Fruit fly (Drosophila melanogaster) whole organism, embryonic: Measurements from ENCODE around the gene Gcna.

Experiments
- Atf3 ChIP-seq: fragments of 200-800 bp; sonication (Bioruptor generic); optimal IDR thresholded peaks from 3 replicates; lab custom pipeline; 2016; ENCODE audit warnings: missing biosample characterization, missing genetic modification characterization
- CG10431 ChIP-seq: fragments of 200-800 bp; sonication (Bioruptor generic); optimal IDR thresholded peaks from 3 replicates; lab custom pipeline; 2018; ENCODE audit warnings: missing biosample characterization, mild to moderate bottlenecking, missing genetic modification characterization
- CG11723 ChIP-seq: fragments of 200-800 bp; sonication (Bioruptor generic); optimal IDR thresholded peaks from 2 replicates; lab custom pipeline; 2017; ENCODE audit warnings: missing biosample characterization, mild to moderate bottlenecking, missing genetic modification characterization
- CG12299 ChIP-seq: fragments of 200-800 bp; sonication (Bioruptor generic); optimal IDR thresholded peaks from 2 replicates; lab custom pipeline; 2018; ENCODE audit warnings: missing biosample characterization, mild to moderate bottlenecking, missing genetic modification characterization
- CG1233 ChIP-seq: fragments of 200-800 bp; sonication (Bioruptor generic); optimal IDR thresholded peaks from 4 replicates; lab custom pipeline; 2018; ENCODE audit warnings: missing biosample characterization, mild to moderate bottlenecking, missing genetic modification characterization
- CG17361 ChIP-seq: fragments of 200-800 bp; sonication (Bioruptor generic); IDR thresholded peaks from 3 replicates; pipeline ENCODE4 v1.3.6; 2022; ENCODE audit warnings: missing biosample characterization, missing genetic modification characterization
- CG17829 ChIP-seq: fragments of 200-800 bp; optimal IDR thresholded peaks from 2 replicates; lab custom pipeline; 2019; ENCODE audit warnings: missing biosample characterization, mild to moderate bottlenecking, missing genetic modification characterization, moderate library complexity
- CG3163 ChIP-seq: fragments of 200-800 bp; sonication (Bioruptor generic); optimal IDR thresholded peaks from 3 replicates; lab custom pipeline; 2016; ENCODE audit warnings: missing biosample characterization, missing genetic modification characterization
- CG32772 ChIP-seq: fragments of 200-800 bp; sonication (Bioruptor generic); IDR thresholded peaks from 2 replicates; pipeline ENCODE4 v1.3.6; 2022; ENCODE audit warnings: missing biosample characterization, missing genetic modification characterization
- CG3281 ChIP-seq: fragments of 200-800 bp; sonication (Bioruptor generic); optimal IDR thresholded peaks from 3 replicates; lab custom pipeline; 2017; ENCODE audit warnings: missing biosample characterization, mild to moderate bottlenecking, missing genetic modification characterization
- CG3407 ChIP-seq: fragments of 200-800 bp; sonication (Bioruptor generic); optimal IDR thresholded peaks from 2 replicates; lab custom pipeline; 2018; ENCODE audit warnings: missing biosample characterization, mild to moderate bottlenecking, missing genetic modification characterization
- CG4424 ChIP-seq: fragments of 200-800 bp; sonication (Bioruptor generic); optimal IDR thresholded peaks from 3 replicates; lab custom pipeline; 2016; ENCODE audit warnings: missing biosample characterization, missing genetic modification characterization
- CG6791 ChIP-seq: fragments of 200-800 bp; sonication (Bioruptor generic); IDR thresholded peaks from 3 replicates; pipeline ENCODE4 v1.3.6; 2022; ENCODE audit warnings: missing biosample characterization, missing genetic modification characterization; ENCODE audit not compliant: partially characterized antibody
- CG8290 ChIP-seq, 3 experiments: fragments of 200-800 bp; sonication (Bioruptor generic); optimal IDR thresholded peaks; 2 replicates each; lab custom pipeline; 2016 to 2019; ENCODE audit warnings: missing biosample characterization in 3 of 3, missing genetic modification characterization in 3 of 3, mild to moderate bottlenecking in 2 of 3, moderate library complexity in 1 of 3
- CG9727 ChIP-seq: fragments of 200-800 bp; sonication (Bioruptor generic); optimal IDR thresholded peaks from 3 replicates; lab custom pipeline; 2017; ENCODE audit warnings: missing biosample characterization, mild to moderate bottlenecking, missing genetic modification characterization
- Dll ChIP-seq: fragments of 200-800 bp; sonication (Bioruptor generic); IDR thresholded peaks from 4 replicates; pipeline ENCODE4 v1.3.6; 2022; ENCODE audit warnings: missing biosample characterization, missing genetic modification characterization; ENCODE audit not compliant: partially characterized antibody
- GATAe ChIP-seq: fragments of 200-800 bp; sonication (Bioruptor generic); conservative IDR thresholded peaks from 2 replicates; pipeline ENCODE4 v1.3.6; 2022; ENCODE audit warnings: missing biosample characterization, missing genetic modification characterization
- HLH4C ChIP-seq: fragments of 200-800 bp; sonication (Bioruptor generic); IDR thresholded peaks from 3 replicates; pipeline ENCODE4 v1.3.6; 2022; ENCODE audit warnings: missing biosample characterization, missing genetic modification characterization; ENCODE audit not compliant: partially characterized antibody
- HLH54F ChIP-seq: fragments of 200-800 bp; sonication (Bioruptor generic); optimal IDR thresholded peaks from 3 replicates; lab custom pipeline; 2016; ENCODE audit warnings: missing biosample characterization, missing genetic modification characterization
- Kr ChIP-seq: fragments of 200-800 bp; sonication (Bioruptor generic); optimal IDR thresholded peaks from 2 replicates; lab custom pipeline; 2017; ENCODE audit warnings: missing biosample characterization, mild to moderate bottlenecking, missing genetic modification characterization
- Lim3 ChIP-seq: fragments of 200-800 bp; sonication (Bioruptor generic); IDR thresholded peaks from 2 replicates; pipeline ENCODE4 v1.3.6; 2022; ENCODE audit warnings: missing biosample characterization, missing genetic modification characterization
- MBD-R2 ChIP-seq: fragments of 200-800 bp; sonication (Bioruptor generic); IDR thresholded peaks from 2 replicates; pipeline ENCODE4 v1.3.6; 2022; ENCODE audit warnings: missing biosample characterization, missing genetic modification characterization
- Max ChIP-seq: fragments of 200-800 bp; sonication (Bioruptor generic); optimal IDR thresholded peaks from 2 replicates; lab custom pipeline; 2016; ENCODE audit warnings: missing biosample characterization, mild to moderate bottlenecking, missing genetic modification characterization
- Poxn ChIP-seq: fragments of 200-800 bp; sonication (Bioruptor generic); IDR thresholded peaks from 2 replicates; pipeline ENCODE4 v1.3.6; 2022; ENCODE audit warnings: missing biosample characterization, missing genetic modification characterization
- TFAM ChIP-seq: fragments of 200-800 bp; sonication (Bioruptor generic); optimal IDR thresholded peaks from 2 replicates; lab custom pipeline; 2017; ENCODE audit warnings: missing biosample characterization, missing genetic modification characterization, inconsistent platforms
- Trl ChIP-seq, 3 experiments: fragments of >200 bp in 2 of 3; fragments of 200-800 bp in 1 of 3; sonication (Bioruptor generic) in 1 of 3; optimal IDR thresholded peaks; 2 replicates in 1 of 3; 3 replicates in 2 of 3; lab custom pipeline; 2016 to 2017; ENCODE audit warnings: missing biosample characterization in 1 of 3, missing genetic modification characterization in 1 of 3
- cad ChIP-seq: fragments of >200 bp; optimal IDR thresholded peaks from 2 replicates; lab custom pipeline; 2017; ENCODE audit warnings: missing biosample characterization, missing genetic modification characterization
- cas ChIP-seq: fragments of 200-800 bp; sonication (Bioruptor generic); IDR thresholded peaks from 2 replicates; pipeline ENCODE4 v1.3.6; 2022; ENCODE audit warnings: missing biosample characterization, missing genetic modification characterization
- dm ChIP-seq: fragments of 200-800 bp; sonication (Bioruptor generic); optimal IDR thresholded peaks from 3 replicates; lab custom pipeline; 2016; ENCODE audit warnings: missing biosample characterization, missing genetic modification characterization
- eve ChIP-seq, 2 experiments: fragments of >200 bp; optimal IDR thresholded peaks; 2 replicates each; lab custom pipeline; 2017; ENCODE audit warnings: missing biosample characterization in 2 of 2, missing genetic modification characterization in 2 of 2
- gce ChIP-seq: fragments of 200-800 bp; sonication (Bioruptor generic); IDR thresholded peaks from 3 replicates; pipeline ENCODE4 v1.3.6; 2022; ENCODE audit warnings: missing biosample characterization, missing genetic modification characterization
- lmd ChIP-seq: fragments of 200-800 bp; sonication (Bioruptor generic); IDR thresholded peaks from 2 replicates; pipeline ENCODE4 v1.3.6; 2022; ENCODE audit warnings: missing biosample characterization, missing genetic modification characterization
- lola ChIP-seq, 3 experiments: fragments of >200 bp in 2 of 3; fragments of 200-800 bp in 1 of 3; sonication (Bioruptor generic) in 1 of 3; optimal IDR thresholded peaks; 2 replicates each; lab custom pipeline; 2017 to 2019; ENCODE audit warnings: missing biosample characterization in 3 of 3, missing genetic modification characterization in 3 of 3, mild to moderate bottlenecking in 1 of 3, moderate library complexity in 1 of 3
- lov ChIP-seq, 2 experiments: fragments of 200-800 bp in 1 of 2; fragments of >200 bp in 1 of 2; sonication (Bioruptor generic) in 1 of 2; IDR thresholded peaks in 1 of 2; optimal IDR thresholded peaks in 1 of 2; 2 replicates in 1 of 2; 3 replicates in 1 of 2; pipeline versions ENCODE4 v1.3.6 to Lab custom; 2017 to 2022; ENCODE audit warnings: missing biosample characterization in 1 of 2, missing genetic modification characterization in 1 of 2
- luna ChIP-seq: fragments of 200-800 bp; sonication (Bioruptor generic); optimal IDR thresholded peaks from 2 replicates; lab custom pipeline; 2016; ENCODE audit warnings: missing biosample characterization, missing genetic modification characterization
- pb ChIP-seq: fragments of 200-800 bp; sonication (Bioruptor generic); optimal IDR thresholded peaks from 3 replicates; lab custom pipeline; 2016; ENCODE audit warnings: missing biosample characterization, missing genetic modification characterization
- row ChIP-seq: fragments of 200-800 bp; sonication (Bioruptor generic); IDR thresholded peaks from 3 replicates; pipeline ENCODE4 v1.3.6; 2022; ENCODE audit warnings: missing biosample characterization, missing genetic modification characterization
- shn ChIP-seq: fragments of 200-800 bp; sonication (Bioruptor generic); optimal IDR thresholded peaks from 3 replicates; lab custom pipeline; 2016; ENCODE audit warnings: missing biosample characterization, missing genetic modification characterization
- sisA ChIP-seq: fragments of 200-800 bp; sonication (Bioruptor generic); IDR thresholded peaks from 2 replicates; pipeline ENCODE4 v1.3.6; 2022; ENCODE audit warnings: missing biosample characterization, missing genetic modification characterization
- slp2 ChIP-seq: fragments of 200-800 bp; sonication (Bioruptor generic); optimal IDR thresholded peaks from 2 replicates; lab custom pipeline; 2016; ENCODE audit warnings: missing biosample characterization, missing genetic modification characterization
- vnd ChIP-seq: fragments of 200-800 bp; sonication (Bioruptor generic); IDR thresholded peaks from 3 replicates; pipeline ENCODE4 v1.3.6; 2022; ENCODE audit warnings: missing biosample characterization, missing genetic modification characterization; ENCODE audit not compliant: partially characterized antibody
- wdn ChIP-seq: fragments of 200-800 bp; sonication (Bioruptor generic); IDR thresholded peaks from 2 replicates; pipeline ENCODE4 v1.3.6; 2022; ENCODE audit warnings: missing biosample characterization, missing genetic modification characterization

The Gcna gene

dm6 chrX:1907727-1908264 lies 42.2 kb upstream of the Gcna start, which contains the start of gene mip130 (continued):
- TF ChIP-seq vnd (GFP tag; lab: Robert Waterston, UW) = peak; percentile 67; the same call in 2 of the 3 replicates
- no peak for TF ChIP-seq cas (GFP tag; lab: Robert Waterston, UW)
- peak in 1 of 3 experiments; percentile 18 for TF ChIP-seq lola (GFP tag; optimal IDR thresholded peaks at IDR 0.05; lab: Kevin White, UChicago)
- TF ChIP-seq CG11723 = peak; percentile 5
- TF ChIP-seq CG17361 (GFP tag; lab: Robert Waterston, UW) = no peak; the same call in 1 of the 3 replicates
- peak; percentile 12 for TF ChIP-seq CG10431 (GFP tag; lab: Kevin White, UChicago)
- TF ChIP-seq Atf3 = no peak
- no peak for TF ChIP-seq CG8290 (GFP tag; optimal IDR thresholded peaks at IDR 0.05; lab: Kevin White, UChicago)
- no peak for TF ChIP-seq CG8290 (tag; optimal IDR thresholded peaks at IDR 0.05; lab: Kevin White, UChicago)
- peak; percentile 3 for TF ChIP-seq HLH54F
- no peak for TF ChIP-seq wdn (GFP tag; lab: Robert Waterston, UW)
- no peak for TF ChIP-seq Kr
- peak; percentile 3 for TF ChIP-seq CG1233 (GFP tag; lab: Kevin White, UChicago)
- no peak for TF ChIP-seq CG3163 (GFP tag; lab: Kevin White, UChicago)
- TF ChIP-seq CG3281 (GFP tag; lab: Kevin White, UChicago) = peak; percentile 41
- TF ChIP-seq HLH4C (GFP tag; lab: Robert Waterston, UW) = peak; percentile 59; the same call in 2 of the 3 replicates
- TF ChIP-seq CG17829 (tag; lab: Kevin White, UChicago) = peak; percentile 45
- no peak for TF ChIP-seq Trl (optimal IDR thresholded peaks at IDR 0.05; lab: Kevin White, UChicago)
- peak; percentile 55 for TF ChIP-seq Trl (GFP tag; optimal IDR thresholded peaks at IDR 0.05; lab: Kevin White, UChicago)
- TF ChIP-seq CG9727 = peak; percentile 52
- peak; percentile 35 for TF ChIP-seq CG4424 (GFP tag; lab: Kevin White, UChicago)
- TF ChIP-seq MBD-R2 (GFP tag; lab: Robert Waterston, UW) = peak; percentile 62
- TF ChIP-seq CG6791 (GFP tag; lab: Robert Waterston, UW) = peak; percentile 73
- TF ChIP-seq dm (GFP tag; lab: Kevin White, UChicago) = peak; percentile 4
- peak; percentile 46 for TF ChIP-seq Max (GFP tag; lab: Kevin White, UChicago)
- TF ChIP-seq CG3407 = no peak
- no peak for TF ChIP-seq shn (GFP tag; lab: Kevin White, UChicago)
- TF ChIP-seq GATAe (GFP tag; lab: Robert Waterston, UW) = no peak
- TF ChIP-seq CG12299 (tag; lab: Kevin White, UChicago) = peak; percentile 51
- no peak for TF ChIP-seq cad
- TF ChIP-seq lmd (GFP tag; lab: Robert Waterston, UW) = peak; percentile 45; the same call in 1 of the 2 replicates
- peak; percentile 55 for TF ChIP-seq sisA
- peak; percentile 82; the same call in 3 of the 4 replicates for TF ChIP-seq Dll (GFP tag; lab: Robert Waterston, UW)
- no peak for TF ChIP-seq eve (GFP tag; optimal IDR thresholded peaks at IDR 0.05; lab: Kevin White, UChicago)
- peak; percentile 5; the same call in 1 of the 2 replicates for TF ChIP-seq CG32772

- TF ChIP-seq luna (GFP tag; lab: Kevin White, UChicago) (no peak), pb (no peak), row (GFP tag; lab: Robert Waterston, UW) (no peak), lov (optimal IDR thresholded peaks at IDR 0.05; lab: Kevin White, UChicago) (no peak), lov (GFP tag; IDR thresholded peaks at IDR 0.05; lab: Robert Waterston, UW) (no peak), TFAM (GFP tag; lab: Kevin White, UChicago) (no peak), slp2 (GFP tag; lab: Kevin White, UChicago) (no peak), Poxn (no peak), gce (no peak), Lim3 (no peak)
Observed at dm6 chrX:1903968-1904367, 38.3 kb upstream of the Gcna start.
